Fruit fly (Drosophila melanogaster) whole organism, wandering third instar larva: ENCODE measurements around the gene nht.

ENCODE experiments used
- Abd-B ChIP-seq: fragments of >200 bp; optimal IDR thresholded peaks from 2 replicates; lab custom pipeline; 2017; ENCODE audit warnings: missing biosample characterization, missing genetic modification characterization
- CG32264 ChIP-seq: fragments of 200-800 bp; sonication (Bioruptor generic); optimal IDR thresholded peaks from 2 replicates; lab custom pipeline; 2016; ENCODE audit warnings: missing biosample characterization, missing genetic modification characterization
- CG9705 ChIP-seq: fragments of 200-800 bp; sonication (Bioruptor generic); optimal IDR thresholded peaks from 2 replicates; lab custom pipeline; 2018; ENCODE audit warnings: missing biosample characterization, mild to moderate bottlenecking, missing genetic modification characterization
- CrebA ChIP-seq: fragments of 200-800 bp; sonication (Bioruptor generic); optimal IDR thresholded peaks from 2 replicates; lab custom pipeline; 2016; ENCODE audit warnings: missing biosample characterization, mild to moderate bottlenecking, missing genetic modification characterization, borderline replicate concordance
- Dif ChIP-seq: fragments of 200-275, 200-300 bp; sonication (Bioruptor generic); optimal IDR thresholded peaks from 2 replicates; lab custom pipeline; 2018; ENCODE audit warnings: missing biosample characterization, missing genetic modification characterization; ENCODE audit not compliant: partially characterized antibody
- HLH106 ChIP-seq: fragments of 200-800 bp; optimal IDR thresholded peaks from 3 replicates; lab custom pipeline; 2019; ENCODE audit warnings: missing biosample characterization, mild to moderate bottlenecking, missing genetic modification characterization, moderate library complexity
- Hr78 ChIP-seq: fragments of >200 bp; optimal IDR thresholded peaks from 2 replicates; lab custom pipeline; 2017; ENCODE audit warnings: missing biosample characterization, missing genetic modification characterization
- Hr83 ChIP-seq: fragments of 200-300 bp; sonication (Bioruptor generic); optimal IDR thresholded peaks from 2 replicates; lab custom pipeline; 2016; ENCODE audit warnings: missing biosample characterization, mild to moderate bottlenecking, missing genetic modification characterization, moderate library complexity; ENCODE audit not compliant: poor library complexity, severe bottlenecking
- Jra ChIP-seq: sonication (Bioruptor generic); optimal IDR thresholded peaks from 2 replicates; lab custom pipeline; 2016; ENCODE audit warnings: missing biosample characterization, missing genetic modification characterization
- Mio ChIP-seq: sonication (Bioruptor generic); optimal IDR thresholded peaks from 2 replicates; lab custom pipeline; 2016; ENCODE audit warnings: missing biosample characterization, missing genetic modification characterization
- N ChIP-seq: fragments of >200 bp; optimal IDR thresholded peaks from 2 replicates; lab custom pipeline; 2018; ENCODE audit warnings: missing biosample characterization, missing external identifiers, missing genetic modification characterization
- OdsH ChIP-seq: fragments of 200-800 bp; sonication (Bioruptor generic); optimal IDR thresholded peaks from 2 replicates; lab custom pipeline; 2016; ENCODE audit warnings: missing biosample characterization, mild to moderate bottlenecking, missing genetic modification characterization
- Sp1 ChIP-seq: fragments of 200-800 bp; sonication (Bioruptor generic); optimal IDR thresholded peaks from 3 replicates; lab custom pipeline; 2019; ENCODE audit warnings: missing biosample characterization, mild to moderate bottlenecking, missing genetic modification characterization, moderate library complexity
- Vsx2 ChIP-seq: fragments of 200-300, 225-300 bp; sonication (Bioruptor generic); optimal IDR thresholded peaks from 2 replicates; lab custom pipeline; 2018; ENCODE audit warnings: missing biosample characterization, missing genetic modification characterization; ENCODE audit not compliant: partially characterized antibody
- br ChIP-seq: fragments of 200-800 bp; sonication (Bioruptor generic); optimal IDR thresholded peaks from 2 replicates; lab custom pipeline; 2016; ENCODE audit warnings: missing biosample characterization, missing genetic modification characterization
- brk ChIP-seq: fragments of 200-800 bp; sonication (Bioruptor generic); optimal IDR thresholded peaks from 2 replicates; lab custom pipeline; 2016; ENCODE audit warnings: missing biosample characterization, mild to moderate bottlenecking, missing genetic modification characterization
- dl ChIP-seq, 2 experiments: fragments of 175-275, 200-275 bp in 1 of 2; fragments of 200-275 bp in 1 of 2; sonication (Bioruptor generic); optimal IDR thresholded peaks; lab custom pipeline; 2018; ENCODE audit warnings: mild to moderate bottlenecking in 2 of 2, missing biosample characterization in 2 of 2, missing genetic modification characterization in 2 of 2, moderate library complexity in 2 of 2; ENCODE audit not compliant: partially characterized antibody in 2 of 2, insufficient read depth in 1 of 2
- foxo ChIP-seq, 2 experiments: fragments of 200-800 bp; sonication (Bioruptor generic); optimal IDR thresholded peaks; 2 replicates in 1 of 2; 3 replicates in 1 of 2; lab custom pipeline; 2016 to 2017; ENCODE audit warnings: missing biosample characterization in 2 of 2, missing genetic modification characterization in 2 of 2
- fru ChIP-seq: fragments of 200-800 bp; sonication (Bioruptor generic); optimal IDR thresholded peaks from 3 replicates; lab custom pipeline; 2016; ENCODE audit warnings: missing biosample characterization, mild to moderate bottlenecking, missing genetic modification characterization
- h ChIP-seq: fragments of 200-800 bp; sonication (Bioruptor generic); optimal IDR thresholded peaks from 3 replicates; lab custom pipeline; 2016; ENCODE audit warnings: missing biosample characterization, mild to moderate bottlenecking, missing genetic modification characterization
- jim ChIP-seq: fragments of 175-275, 200-325 bp; sonication (Bioruptor generic); optimal IDR thresholded peaks from 2 replicates; lab custom pipeline; 2016; ENCODE audit warnings: missing biosample characterization, mild to moderate bottlenecking, missing genetic modification characterization
- lola ChIP-seq: fragments of >200 bp; optimal IDR thresholded peaks from 2 replicates; lab custom pipeline; 2017; ENCODE audit warnings: missing biosample characterization, missing genetic modification characterization
- pan ChIP-seq: fragments of >200 bp; optimal IDR thresholded peaks from 2 replicates; lab custom pipeline; 2017
- rgr ChIP-seq: fragments of 200-800 bp; sonication (Bioruptor generic); optimal IDR thresholded peaks from 3 replicates; lab custom pipeline; 2016; ENCODE audit warnings: missing biosample characterization, mild to moderate bottlenecking, missing genetic modification characterization
- sage ChIP-seq: fragments of 200-800 bp; sonication (Bioruptor generic); optimal IDR thresholded peaks from 2 replicates; lab custom pipeline; 2016; ENCODE audit warnings: missing biosample characterization, mild to moderate bottlenecking, missing genetic modification characterization
- sv ChIP-seq: fragments of 200-800 bp; sonication (Bioruptor generic); optimal IDR thresholded peaks from 3 replicates; lab custom pipeline; 2016; ENCODE audit warnings: missing biosample characterization, missing genetic modification characterization
- usp ChIP-seq: fragments of >200 bp; optimal IDR thresholded peaks from 2 replicates; lab custom pipeline; 2017; ENCODE audit warnings: missing biosample characterization, missing genetic modification characterization

nht gene

dm6 chr2L:15339601-15340000, 20.9 kb upstream of the nht start:
- TF ChIP-seq CrebA (GFP tag; lab: Kevin White, UChicago) (no peak), Jra (no peak), CG32264 (GFP tag; lab: Kevin White, UChicago) (no peak), Hr83 (GFP tag; lab: Kevin White, UChicago) (no peak), CG9705 (GFP tag; lab: Kevin White, UChicago) (no peak), lola (GFP tag; lab: Kevin White, UChicago) (no peak), Dif (GFP tag; lab: Kevin White, UChicago) (no peak), sage (no peak), Vsx2 (GFP tag; lab: Kevin White, UChicago) (no peak), foxo (GFP tag; optimal IDR thresholded peaks at IDR 0.05; lab: Kevin White, UChicago) (no peak), Sp1 (no peak), Abd-B (GFP tag; lab: Kevin White, UChicago) (no peak), br (GFP tag; lab: Kevin White, UChicago) (no peak)

dm6 chr2L:15337248-15337848, 18.6 kb upstream of the nht start:
- TF ChIP-seq Mio (GFP tag; lab: Kevin White, UChicago): no peak
- peak; percentile 23 for TF ChIP-seq rgr (GFP tag; lab: Kevin White, UChicago)
- no peak for TF ChIP-seq dl (GFP tag; optimal IDR thresholded peaks at IDR 0.05; lab: Kevin White, UChicago; ENCODE audit: insufficient read depth in 1 of 2, partially characterized antibody in 2 of 2)
- peak; percentile 0 for TF ChIP-seq h (GFP tag; lab: Kevin White, UChicago)
- TF ChIP-seq, all 38 proteins: peak for 2

- peak; percentile 58 for TF ChIP-seq Vsx2 (GFP tag; lab: Kevin White, UChicago)
- TF ChIP-seq Abd-B (GFP tag; lab: Kevin White, UChicago): no peak
- no peak for TF ChIP-seq N (GFP tag; lab: Kevin White, UChicago)
- no peak for TF ChIP-seq CrebA (GFP tag; lab: Kevin White, UChicago)
- no peak for TF ChIP-seq Hr78 (GFP tag; lab: Kevin White, UChicago)
- no peak for TF ChIP-seq Hr83 (GFP tag; lab: Kevin White, UChicago)
- TF ChIP-seq foxo (GFP tag; optimal IDR thresholded peaks at IDR 0.05; lab: Kevin White, UChicago): peak in 1 of 2 experiments; percentile 11
- peak; percentile 42 for TF ChIP-seq Dif (GFP tag; lab: Kevin White, UChicago)
These were observed 14.9 kb upstream of the nht start, which contains the start of gene esg for dm6 chr2L:15333602-15334080. TSS of gene esg (plus strand) at chr2L:15333866.

- TF ChIP-seq fru (GFP tag; lab: Kevin White, UChicago): no peak
- no peak for TF ChIP-seq Mio (GFP tag; lab: Kevin White, UChicago)
- no peak for TF ChIP-seq Hr83 (GFP tag; lab: Kevin White, UChicago)
- TF ChIP-seq HLH106 (tag; lab: Kevin White, UChicago): no peak
- no peak for TF ChIP-seq usp (GFP tag; lab: Kevin White, UChicago)
- no peak for TF ChIP-seq h (GFP tag; lab: Kevin White, UChicago)
- no peak for TF ChIP-seq N (GFP tag; lab: Kevin White, UChicago)
- TF ChIP-seq sv (GFP tag; lab: Kevin White, UChicago): no peak
- no peak for TF ChIP-seq OdsH (GFP tag; lab: Kevin White, UChicago)
- TF ChIP-seq CrebA (GFP tag; lab: Kevin White, UChicago): no peak
- no peak for TF ChIP-seq dl (GFP tag; optimal IDR thresholded peaks at IDR 0.05; lab: Kevin White, UChicago; ENCODE audit: insufficient read depth in 1 of 2, partially characterized antibody in 2 of 2)
- TF ChIP-seq br (GFP tag; lab: Kevin White, UChicago): no peak
- no peak for TF ChIP-seq sage
- TF ChIP-seq lola (GFP tag; lab: Kevin White, UChicago): no peak
- TF ChIP-seq CG9705 (GFP tag; lab: Kevin White, UChicago): no peak
- TF ChIP-seq brk (GFP tag; lab: Kevin White, UChicago): no peak
- TF ChIP-seq, all 38 proteins: peak for 0
These were observed 13.9 kb upstream of the nht start for dm6 chr2L:15332561-15332960.

dm6 chr2L:15331353-15331752, 12.7 kb upstream of the nht start:
- TF ChIP-seq sv (GFP tag; lab: Kevin White, UChicago) (no peak), dl (GFP tag; optimal IDR thresholded peaks at IDR 0.05; lab: Kevin White, UChicago; ENCODE audit: insufficient read depth in 1 of 2, partially characterized antibody in 2 of 2) (no peak), pan (lab: Kevin White, UChicago) (no peak), jim (GFP tag; lab: Kevin White, UChicago) (no peak)
